Worm (Caenorhabditis elegans) whole organism, L4/young adult: Measurements from ENCODE around the gene che-7.

Source experiments
- dao-5 ChIP-seq: sonication (generic microtip); optimal IDR thresholded peaks from 2 replicates; lab custom pipeline; 2016; ENCODE audit warnings: missing genotype, missing genetic modification characterization, moderate library complexity, missing compliant biosample characterization
- him-1 ChIP-seq: sonication (generic microtip); optimal IDR thresholded peaks from 2 replicates; lab custom pipeline; 2016; ENCODE audit warnings: missing genotype, missing genetic modification reagents, missing genetic modification characterization, missing compliant biosample characterization

DNA sequence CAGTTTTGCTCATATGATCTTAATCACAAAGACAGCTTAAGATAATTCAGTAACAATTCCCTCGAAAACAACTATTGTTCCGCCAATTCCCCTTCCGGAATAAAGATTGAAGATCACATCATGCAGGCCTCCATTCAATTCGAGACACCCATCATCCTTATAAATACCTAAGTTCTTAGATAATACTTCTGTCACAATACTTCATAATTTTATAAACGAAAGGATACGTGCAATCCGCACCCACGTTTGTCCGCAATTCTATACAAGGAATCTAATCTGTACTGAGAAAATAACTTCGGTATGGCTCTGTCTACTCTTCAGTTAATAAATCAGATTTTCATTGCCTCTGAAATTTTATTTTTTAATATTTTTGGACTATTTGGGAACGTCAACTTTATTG, 40.3 kb downstream of the che-7 start, which contains the start of gene srsx-5:
- no peak for TF ChIP-seq dao-5 (tag; lab: Kevin White, UChicago)
- no peak for TF ChIP-seq him-1 (tag; lab: Kevin White, UChicago)
